Fruit fly (Drosophila melanogaster) whole organism, embryonic: ENCODE measurements around the gene PNPase.

Experiments used
- Awh ChIP-seq: fragments of 200-800 bp; sonication (Bioruptor generic); IDR thresholded peaks from 2 replicates; pipeline ENCODE4, ENCODE4 v1.3.6; 2022; ENCODE audit warnings: missing biosample characterization, missing genetic modification characterization
- CG11504 ChIP-seq: fragments of 200-800 bp; sonication (Bioruptor generic); optimal IDR thresholded peaks from 3 replicates; lab custom pipeline; 2019; ENCODE audit warnings: missing biosample characterization, mild to moderate bottlenecking, missing genetic modification characterization, moderate library complexity
- CG12659 ChIP-seq: fragments of 200-800 bp; sonication (Bioruptor generic); optimal IDR thresholded peaks from 3 replicates; lab custom pipeline; 2017; ENCODE audit warnings: mild to moderate bottlenecking, missing biosample characterization, missing genetic modification reagents, missing genetic modification characterization
- CG13894 ChIP-seq: fragments of 200-800 bp; sonication (Bioruptor generic); optimal IDR thresholded peaks from 3 replicates; lab custom pipeline; 2018; ENCODE audit warnings: missing biosample characterization, mild to moderate bottlenecking, missing genetic modification characterization, moderate library complexity
- CG14014 ChIP-seq: fragments of 200-800 bp; sonication (Bioruptor generic); IDR thresholded peaks from 2 replicates; pipeline ENCODE4 v1.3.6; 2022; ENCODE audit warnings: missing biosample characterization, missing genetic modification characterization
- CG14050 ChIP-seq: fragments of 200-800 bp; sonication (Bioruptor generic); IDR thresholded peaks from 3 replicates; pipeline ENCODE4 v1.3.6; 2022; ENCODE audit warnings: missing biosample characterization, missing genetic modification characterization
- CG14667 ChIP-seq: fragments of 200-800 bp; sonication (Bioruptor generic); IDR thresholded peaks from 2 replicates; pipeline ENCODE4 v1.3.6; 2022; ENCODE audit warnings: missing biosample characterization, missing genetic modification characterization
- CG14860 ChIP-seq: fragments of 200-800 bp; sonication (Bioruptor generic); IDR thresholded peaks from 3 replicates; pipeline ENCODE4 v1.3.6; 2022; ENCODE audit warnings: missing biosample characterization, missing genetic modification characterization; ENCODE audit not compliant: partially characterized antibody
- CG15011 ChIP-seq: fragments of 200-800 bp; sonication (Bioruptor generic); optimal IDR thresholded peaks from 3 replicates; lab custom pipeline; 2018; ENCODE audit warnings: missing biosample characterization, mild to moderate bottlenecking, missing genetic modification characterization
- CG30020 ChIP-seq: fragments of 200-800 bp; optimal IDR thresholded peaks from 2 replicates; lab custom pipeline; 2019; ENCODE audit warnings: missing biosample characterization, mild to moderate bottlenecking, missing genetic modification characterization, moderate library complexity
- CG4404 ChIP-seq: fragments of 200-800 bp; sonication (Bioruptor generic); IDR thresholded peaks from 2 replicates; pipeline ENCODE4 v1.3.6; 2022; ENCODE audit warnings: missing biosample characterization, missing genetic modification characterization
- CG4617 ChIP-seq: fragments of 200-800 bp; sonication (Bioruptor generic); optimal IDR thresholded peaks from 3 replicates; lab custom pipeline; 2016; ENCODE audit warnings: missing biosample characterization, missing genetic modification characterization, borderline replicate concordance
- CG6254 ChIP-seq: fragments of 200-800 bp; sonication (Bioruptor generic); optimal IDR thresholded peaks from 3 replicates; lab custom pipeline; 2017; ENCODE audit warnings: mild to moderate bottlenecking, missing biosample characterization, missing genetic modification reagents, missing genetic modification characterization
- CG8281 ChIP-seq: fragments of 200-800 bp; sonication (Bioruptor generic); optimal IDR thresholded peaks from 2 replicates; lab custom pipeline; 2018; ENCODE audit warnings: missing biosample characterization, mild to moderate bottlenecking, missing genetic modification characterization, moderate library complexity
- CG9609 ChIP-seq: fragments of 200-800 bp; sonication (Bioruptor generic); optimal IDR thresholded peaks from 3 replicates; lab custom pipeline; 2016; ENCODE audit warnings: missing biosample characterization, missing genetic modification characterization
- D19B ChIP-seq: fragments of 200-800 bp; sonication (Bioruptor generic); optimal IDR thresholded peaks from 2 replicates; lab custom pipeline; 2017; ENCODE audit warnings: missing biosample characterization, mild to moderate bottlenecking, missing genetic modification characterization
- Deaf1 ChIP-seq: fragments of 200-800 bp; optimal IDR thresholded peaks from 3 replicates; lab custom pipeline; 2019; ENCODE audit warnings: missing biosample characterization, mild to moderate bottlenecking, missing genetic modification characterization, moderate library complexity
- Doc2 ChIP-seq: fragments of 200-800 bp; sonication (Bioruptor generic); IDR thresholded peaks from 2 replicates; pipeline ENCODE4 v1.3.6; 2022; ENCODE audit warnings: missing biosample characterization, missing genetic modification characterization
- Ets97D ChIP-seq: fragments of 200-800 bp; sonication (Bioruptor generic); optimal IDR thresholded peaks from 3 replicates; lab custom pipeline; 2016; ENCODE audit warnings: missing biosample characterization, missing genetic modification characterization
- Gug ChIP-seq: fragments of 200-800 bp; sonication (Bioruptor generic); IDR thresholded peaks from 4 replicates; pipeline ENCODE4 v1.3.6; 2022; ENCODE audit warnings: missing biosample characterization, missing genetic modification characterization
- HLH3B ChIP-seq: fragments of 200-800 bp; sonication (Bioruptor generic); IDR thresholded peaks from 2 replicates; pipeline ENCODE4 v1.3.6; 2022; ENCODE audit warnings: missing biosample characterization, missing genetic modification characterization
- Mrtf ChIP-seq: fragments of 200-800 bp; sonication (Bioruptor generic); IDR thresholded peaks from 3 replicates; pipeline ENCODE4 v1.3.6; 2022; ENCODE audit warnings: missing biosample characterization, missing genetic modification characterization
- Myb ChIP-seq: fragments of 200-800 bp; sonication (Bioruptor generic); optimal IDR thresholded peaks from 2 replicates; lab custom pipeline; 2016; ENCODE audit warnings: missing biosample characterization, missing genetic modification characterization
- Ptx1 ChIP-seq: fragments of 200-800 bp; sonication (Bioruptor generic); IDR thresholded peaks from 2 replicates; pipeline ENCODE4 v1.3.6; 2022; ENCODE audit warnings: missing biosample characterization, missing genetic modification characterization
- Sox100B ChIP-seq: fragments of 200-800 bp; sonication (Bioruptor generic); optimal IDR thresholded peaks from 3 replicates; lab custom pipeline; 2018; ENCODE audit warnings: missing biosample characterization, mild to moderate bottlenecking, missing genetic modification characterization
- Ssrp ChIP-seq: fragments of 200-800 bp; sonication (Bioruptor generic); optimal IDR thresholded peaks from 2 replicates; lab custom pipeline; 2018; ENCODE audit warnings: missing biosample characterization, mild to moderate bottlenecking, missing genetic modification characterization, moderate library complexity
- TFAM ChIP-seq: fragments of 200-800 bp; sonication (Bioruptor generic); optimal IDR thresholded peaks from 2 replicates; lab custom pipeline; 2017; ENCODE audit warnings: missing biosample characterization, missing genetic modification characterization, inconsistent platforms
- Xbp1 ChIP-seq: fragments of 200-800 bp; sonication (Bioruptor generic); optimal IDR thresholded peaks from 3 replicates; lab custom pipeline; 2016; ENCODE audit warnings: missing biosample characterization, mild to moderate bottlenecking, missing genetic modification characterization
- bab2 ChIP-seq: fragments of 200-800 bp; sonication (Bioruptor generic); optimal IDR thresholded peaks from 2 replicates; lab custom pipeline; 2016; ENCODE audit warnings: missing biosample characterization, missing genetic modification characterization
- bowl ChIP-seq: fragments of 200-800 bp; sonication (Bioruptor generic); IDR thresholded peaks from 2 replicates; pipeline ENCODE4 v1.3.6; 2022; ENCODE audit warnings: missing biosample characterization, missing genetic modification characterization
- chn ChIP-seq: fragments of 200-800 bp; sonication (Bioruptor generic); optimal IDR thresholded peaks from 2 replicates; lab custom pipeline; 2016; ENCODE audit warnings: missing biosample characterization, missing genetic modification characterization
- disco-r ChIP-seq: fragments of 200-800 bp; sonication (Bioruptor generic); optimal IDR thresholded peaks from 2 replicates; lab custom pipeline; 2016; ENCODE audit warnings: missing biosample characterization, missing genetic modification characterization
- ham ChIP-seq: fragments of 200-800 bp; sonication (Bioruptor generic); IDR thresholded peaks from 2 replicates; pipeline ENCODE4 v1.3.6; 2022; ENCODE audit warnings: missing biosample characterization, missing genetic modification characterization
- hkb ChIP-seq, 2 experiments: fragments of 200-800 bp in 1 of 2; fragments of >200 bp in 1 of 2; sonication (Bioruptor generic) in 1 of 2; IDR thresholded peaks in 1 of 2; optimal IDR thresholded peaks in 1 of 2; 2 replicates each; pipeline versions ENCODE4 v1.3.6 to Lab custom; 2017 to 2022; ENCODE audit warnings: missing biosample characterization in 1 of 2, missing genetic modification characterization in 1 of 2
- kni ChIP-seq: fragments of 200-800 bp; sonication (Bioruptor generic); optimal IDR thresholded peaks from 3 replicates; lab custom pipeline; 2017; ENCODE audit warnings: mild to moderate bottlenecking, missing biosample characterization, missing genetic modification reagents, missing genetic modification characterization
- lilli ChIP-seq: fragments of 200-800 bp; sonication (Bioruptor generic); optimal IDR thresholded peaks from 3 replicates; lab custom pipeline; 2016; ENCODE audit warnings: missing biosample characterization, missing genetic modification characterization
- lov ChIP-seq, 2 experiments: fragments of 200-800 bp in 1 of 2; fragments of >200 bp in 1 of 2; sonication (Bioruptor generic) in 1 of 2; IDR thresholded peaks in 1 of 2; optimal IDR thresholded peaks in 1 of 2; 2 replicates in 1 of 2; 3 replicates in 1 of 2; pipeline versions ENCODE4 v1.3.6 to Lab custom; 2017 to 2022; ENCODE audit warnings: missing biosample characterization in 1 of 2, missing genetic modification characterization in 1 of 2
- otp ChIP-seq: fragments of 200-800 bp; sonication (Bioruptor generic); IDR thresholded peaks from 3 replicates; pipeline ENCODE4, ENCODE4 v1.3.6; 2022; ENCODE audit warnings: missing biosample characterization, missing genetic modification characterization
- p53 ChIP-seq: fragments of 200-800 bp; sonication (Bioruptor generic); optimal IDR thresholded peaks from 2 replicates; lab custom pipeline; 2016; ENCODE audit warnings: missing biosample characterization, missing genetic modification characterization
- pros ChIP-seq: fragments of 200-800 bp; sonication (Bioruptor generic); optimal IDR thresholded peaks from 3 replicates; lab custom pipeline; 2019; ENCODE audit warnings: missing biosample characterization, mild to moderate bottlenecking, missing genetic modification characterization, moderate library complexity
- pum ChIP-seq: fragments of 200-800 bp; sonication (Bioruptor generic); optimal IDR thresholded peaks from 2 replicates; lab custom pipeline; 2016; ENCODE audit warnings: missing biosample characterization, missing genetic modification characterization
- salm ChIP-seq: fragments of 200-800 bp; sonication (Bioruptor generic); optimal IDR thresholded peaks from 2 replicates; lab custom pipeline; 2018; ENCODE audit warnings: missing biosample characterization, mild to moderate bottlenecking, missing genetic modification characterization
- sens ChIP-seq: fragments of 200-800 bp; sonication (Bioruptor generic); peaks from one replicate; lab custom pipeline; 2016; ENCODE audit warnings: missing biosample characterization, missing genetic modification characterization
- so ChIP-seq: fragments of 200-800 bp; sonication (Bioruptor generic); IDR thresholded peaks from 3 replicates; pipeline ENCODE4 v1.3.6; 2022; ENCODE audit warnings: missing biosample characterization, missing genetic modification characterization
- sr ChIP-seq: fragments of 200-800 bp; sonication (Bioruptor generic); IDR thresholded peaks from 3 replicates; pipeline ENCODE4 v1.3.6; 2022; ENCODE audit warnings: missing biosample characterization, missing genetic modification characterization
- toy ChIP-seq: fragments of 200-800 bp; sonication (Bioruptor generic); IDR thresholded peaks from 2 replicates; pipeline ENCODE4 v1.3.6; 2022; ENCODE audit warnings: missing biosample characterization, missing genetic modification characterization
- twi ChIP-seq: fragments of 200-800 bp; optimal IDR thresholded peaks from 2 replicates; lab custom pipeline; 2019; ENCODE audit warnings: missing biosample characterization, mild to moderate bottlenecking, missing genetic modification characterization, moderate library complexity
- tx ChIP-seq: fragments of 200-800 bp; sonication (Bioruptor generic); optimal IDR thresholded peaks from 2 replicates; lab custom pipeline; 2016; ENCODE audit warnings: missing biosample characterization, missing genetic modification characterization
- vfl ChIP-seq: fragments of 200-800 bp; sonication (Bioruptor generic); optimal IDR thresholded peaks from 2 replicates; lab custom pipeline; 2016; ENCODE audit warnings: missing biosample characterization, missing genetic modification characterization
- zfh1 ChIP-seq: fragments of 200-800 bp; sonication (Bioruptor generic); IDR thresholded peaks from 3 replicates; pipeline ENCODE4 v1.3.6; 2022; ENCODE audit warnings: missing biosample characterization, missing genetic modification characterization

Gene PNPase

DNA sequence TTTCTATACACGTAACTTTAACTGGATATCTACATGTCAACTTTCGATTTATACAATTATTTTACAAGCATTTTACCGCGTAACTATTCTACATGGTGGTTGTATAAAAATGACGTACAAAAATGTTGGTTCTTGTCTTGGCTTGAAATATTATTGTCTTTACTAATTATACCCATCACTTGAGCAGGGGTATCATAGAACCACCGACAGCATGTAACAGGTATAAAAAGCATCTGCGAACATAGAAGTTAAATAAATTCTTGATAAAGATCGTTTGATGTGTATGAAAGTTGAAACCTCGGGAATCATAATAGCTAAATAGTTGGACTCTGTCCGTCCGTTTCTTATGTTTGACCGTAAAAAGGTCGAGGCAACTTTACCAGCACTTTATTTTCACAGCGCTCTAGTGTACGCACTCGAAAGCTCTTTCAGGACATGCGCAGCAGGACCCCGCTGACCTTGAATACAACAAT, 24.0 kb downstream of the PNPase start (continued):
- TF ChIP-seq pum (GFP tag; lab: Kevin White, UChicago), result peak; percentile 16
- TF ChIP-seq disco-r, result peak; percentile 5
- TF ChIP-seq otp (GFP tag; lab: Robert Waterston, UW), result peak; percentile 49; the same call in 1 of the 3 replicates
- TF ChIP-seq bab2 (GFP tag; lab: Kevin White, UChicago), result peak; percentile 26
- no peak for TF ChIP-seq TFAM (GFP tag; lab: Kevin White, UChicago)
- TF ChIP-seq CG14050 (GFP tag; lab: Robert Waterston, UW), result 0 out of 3 replicates have a peak, but pooled peaks have one; percentile 22
- no peak for TF ChIP-seq pros
- no peak for TF ChIP-seq Deaf1 (tag; lab: Kevin White, UChicago)
- TF ChIP-seq CG14860 (GFP tag; lab: Robert Waterston, UW), result no peak
- TF ChIP-seq Ptx1, result 0 out of 2 replicates have a peak, but pooled peaks have one; percentile 31
- TF ChIP-seq D19B (GFP tag; lab: Kevin White, UChicago), result peak; percentile 14
- TF ChIP-seq tx, result peak; percentile 50
- TF ChIP-seq CG14667 (GFP tag; lab: Robert Waterston, UW), result no peak
- no peak; the same call in 3 of the 4 replicates for TF ChIP-seq Gug (GFP tag; lab: Robert Waterston, UW)
- TF ChIP-seq ham (GFP tag; lab: Robert Waterston, UW), result no peak
- TF ChIP-seq Ssrp, result peak; percentile 19
- peak; percentile 33 for TF ChIP-seq salm
- TF ChIP-seq lilli, result peak; percentile 64
- TF ChIP-seq bowl (GFP tag; lab: Robert Waterston, UW), result no peak
- TF ChIP-seq p53 (GFP tag; lab: Kevin White, UChicago), result no peak
- no peak for TF ChIP-seq CG6254 (GFP tag; lab: Kevin White, UChicago)
- TF ChIP-seq twi (tag; lab: Kevin White, UChicago), result no peak
- no peak for TF ChIP-seq Ets97D (GFP tag; lab: Kevin White, UChicago)
- peak; percentile 20; the same call in 1 of the 3 replicates for TF ChIP-seq sr (GFP tag; lab: Robert Waterston, UW)
- peak; percentile 49 for TF ChIP-seq CG12659 (GFP tag; lab: Kevin White, UChicago)
- TF ChIP-seq Doc2 (GFP tag; lab: Robert Waterston, UW), result no peak
- 0 out of 2 replicates have a peak, but pooled peaks have one; percentile 44 for TF ChIP-seq Awh
- TF ChIP-seq Xbp1, result peak; percentile 50
- TF ChIP-seq HLH3B (GFP tag; lab: Robert Waterston, UW), result 0 out of 2 replicates have a peak, but pooled peaks have one; percentile 19
- TF ChIP-seq CG15011, result no peak
- no peak for TF ChIP-seq CG4617 (GFP tag; lab: Kevin White, UChicago)
- TF ChIP-seq so, result peak; percentile 35; the same call in 1 of the 3 replicates
- no peak for TF ChIP-seq Sox100B
- TF ChIP-seq CG13894 (tag; lab: Kevin White, UChicago), result no peak
- no peak for TF ChIP-seq CG30020 (tag; lab: Kevin White, UChicago)
- no peak for TF ChIP-seq kni (GFP tag; lab: Kevin White, UChicago)
- no peak for TF ChIP-seq toy
- peak; percentile 1 for TF ChIP-seq chn (GFP tag; lab: Kevin White, UChicago)
- TF ChIP-seq vfl, result no peak
- TF ChIP-seq CG4404 (GFP tag; lab: Robert Waterston, UW), result no peak; the same call in 1 of the 2 replicates
- no peak for TF ChIP-seq hkb (optimal IDR thresholded peaks at IDR 0.05; lab: Kevin White, UChicago)
- TF ChIP-seq hkb (GFP tag; IDR thresholded peaks at IDR 0.05; lab: Robert Waterston, UW), result peak; percentile 47; the same call in 1 of the 2 replicates
- TF ChIP-seq sens (GFP tag; lab: Kevin White, UChicago), result peak; percentile 89
- TF ChIP-seq Myb (GFP tag; lab: Kevin White, UChicago), result peak; percentile 52
- TF ChIP-seq zfh1 (GFP tag; lab: Robert Waterston, UW), result peak; percentile 68; the same call in 2 of the 3 replicates
- no peak for TF ChIP-seq Mrtf (GFP tag; lab: Robert Waterston, UW)
- TF ChIP-seq CG9609 (GFP tag; lab: Kevin White, UChicago), result peak; percentile 73
- TF ChIP-seq lov (optimal IDR thresholded peaks at IDR 0.05; lab: Kevin White, UChicago), result no peak
- no peak for TF ChIP-seq lov (GFP tag; IDR thresholded peaks at IDR 0.05; lab: Robert Waterston, UW)
- TF ChIP-seq CG8281, result no peak
- peak; percentile 47; the same call in 1 of the 2 replicates for TF ChIP-seq CG14014
- TF ChIP-seq CG11504 (tag; lab: Kevin White, UChicago), result peak; percentile 55
